Worm (Caenorhabditis elegans) whole organism, late embryonic: Measurements from ENCODE around the gene str-151.

Source experiments
- C08G9.2 ChIP-seq: sonication (generic microtip); optimal IDR thresholded peaks from 2 replicates; lab custom pipeline; 2016; ENCODE audit warnings: mild to moderate bottlenecking, missing genetic modification characterization, moderate library complexity, missing compliant biosample characterization
- C38D4.7 ChIP-seq: fragments of 200-800 bp; sonication (Bioruptor generic); optimal IDR thresholded peaks from 2 replicates; lab custom pipeline; 2018; ENCODE audit warnings: mild to moderate bottlenecking, missing genetic modification characterization, moderate library complexity, missing compliant biosample characterization
- ahr-1 ChIP-seq: sonication (generic microtip); optimal IDR thresholded peaks from 2 replicates; lab custom pipeline; 2016; ENCODE audit warnings: missing genetic modification characterization, missing compliant biosample characterization
- ama-1 ChIP-seq: fragments of 150-350 bp; optimal IDR thresholded peaks from 2 replicates; lab custom pipeline; 2014
- ceh-18 ChIP-seq: sonication (generic microtip); optimal IDR thresholded peaks from 2 replicates; lab custom pipeline; 2016; ENCODE audit warnings: missing genetic modification characterization, missing compliant biosample characterization
- ceh-19 ChIP-seq: fragments of 200-800 bp; sonication (Bioruptor generic); optimal IDR thresholded peaks from 2 replicates; lab custom pipeline; 2018; ENCODE audit warnings: mild to moderate bottlenecking, missing genetic modification characterization, missing compliant biosample characterization
- ceh-2 ChIP-seq: sonication (generic microtip); optimal IDR thresholded peaks from 2 replicates; lab custom pipeline; 2016; ENCODE audit warnings: missing genotype, missing genetic modification characterization, missing compliant biosample characterization
- ceh-22 ChIP-seq: sonication (generic microtip); optimal IDR thresholded peaks from 2 replicates; lab custom pipeline; 2017; ENCODE audit warnings: missing biosample characterization, missing genetic modification characterization
- ceh-30 ChIP-seq: fragments of 150-350 bp; optimal IDR thresholded peaks from 2 replicates; lab custom pipeline; 2014; ENCODE audit warnings: missing biosample characterization, missing genetic modification characterization
- ceh-31 ChIP-seq: sonication (generic microtip); optimal IDR thresholded peaks from 2 replicates; lab custom pipeline; 2016; ENCODE audit warnings: missing genetic modification characterization, missing compliant biosample characterization
- ceh-45 ChIP-seq: fragments of 200-800 bp; sonication (Bioruptor generic); IDR thresholded peaks from 2 replicates; pipeline ENCODE4 v1.3.6; 2022; ENCODE audit warnings: missing genetic modification reagents, missing genetic modification characterization, missing compliant biosample characterization
- dmd-4 ChIP-seq: sonication (generic microtip); optimal IDR thresholded peaks from 2 replicates; lab custom pipeline; 2016; ENCODE audit warnings: borderline replicate concordance, missing genetic modification characterization, missing compliant biosample characterization
- elt-4 ChIP-seq: sonication (generic microtip); optimal IDR thresholded peaks from 2 replicates; lab custom pipeline; 2016; ENCODE audit warnings: missing genetic modification characterization, missing compliant biosample characterization
- ets-4 ChIP-seq: sonication (generic microtip); optimal IDR thresholded peaks from 2 replicates; lab custom pipeline; 2016; ENCODE audit warnings: missing genetic modification characterization, missing compliant biosample characterization
- fkh-10 ChIP-seq: fragments of 150-350 bp; optimal IDR thresholded peaks from 2 replicates; lab custom pipeline; 2014; ENCODE audit warnings: missing biosample characterization, missing genetic modification reagents, missing genetic modification characterization
- fkh-6 ChIP-seq: sonication (generic microtip); optimal IDR thresholded peaks from 2 replicates; lab custom pipeline; 2016; ENCODE audit warnings: missing genetic modification characterization, missing compliant biosample characterization
- gmeb-2 ChIP-seq: sonication (generic microtip); optimal IDR thresholded peaks from 2 replicates; lab custom pipeline; 2016; ENCODE audit warnings: missing genetic modification characterization, inconsistent platforms, missing compliant biosample characterization
- hlh-13 ChIP-seq: fragments of 200-800 bp; sonication (Bioruptor generic); optimal IDR thresholded peaks from 2 replicates; lab custom pipeline; 2018; ENCODE audit warnings: mild to moderate bottlenecking, missing genetic modification characterization, missing compliant biosample characterization
- hlh-15 ChIP-seq: sonication (generic microtip); optimal IDR thresholded peaks from 2 replicates; lab custom pipeline; 2016; ENCODE audit warnings: missing genetic modification characterization, missing compliant biosample characterization
- hlh-8 ChIP-seq: sonication (generic microtip); optimal IDR thresholded peaks from 2 replicates; lab custom pipeline; 2016; ENCODE audit warnings: missing genotype, missing genetic modification characterization, missing compliant biosample characterization
- madf-2 ChIP-seq: sonication (generic microtip); optimal IDR thresholded peaks from 2 replicates; lab custom pipeline; 2017; ENCODE audit warnings: missing genetic modification characterization, missing compliant biosample characterization
- mec-3 ChIP-seq: sonication (generic microtip); optimal IDR thresholded peaks from 2 replicates; lab custom pipeline; 2016; ENCODE audit warnings: borderline replicate concordance, missing genetic modification characterization, missing compliant biosample characterization
- nfya-1 ChIP-seq: sonication (generic microtip); optimal IDR thresholded peaks from 2 replicates; lab custom pipeline; 2017; ENCODE audit warnings: missing genetic modification characterization, mild to moderate bottlenecking, missing compliant biosample characterization, antibody characterized with exemption, moderate library complexity
- nhr-11 ChIP-seq: fragments of 150-350 bp; optimal IDR thresholded peaks from 2 replicates; lab custom pipeline; 2014; ENCODE audit warnings: missing biosample characterization, missing genetic modification characterization
- nhr-232 ChIP-seq: sonication (generic microtip); optimal IDR thresholded peaks from 2 replicates; lab custom pipeline; 2016; ENCODE audit warnings: missing genetic modification characterization, missing compliant biosample characterization
- npax-4 ChIP-seq: sonication (generic microtip); optimal IDR thresholded peaks from 2 replicates; lab custom pipeline; 2016; ENCODE audit warnings: missing genetic modification characterization, missing compliant biosample characterization
- odd-2 ChIP-seq: sonication (generic microtip); optimal IDR thresholded peaks from 2 replicates; lab custom pipeline; 2017; ENCODE audit warnings: antibody characterized with exemption, mild to moderate bottlenecking, missing genetic modification characterization, missing compliant biosample characterization
- pat-9 ChIP-seq: fragments of 200-800 bp; sonication (Bioruptor generic); optimal IDR thresholded peaks from 2 replicates; lab custom pipeline; 2018; ENCODE audit warnings: mild to moderate bottlenecking, missing genetic modification characterization, moderate library complexity, missing compliant biosample characterization
- pax-1 ChIP-seq: fragments of 150-350 bp; optimal IDR thresholded peaks from 2 replicates; lab custom pipeline; 2014; ENCODE audit warnings: missing biosample characterization, missing genetic modification characterization
- pha-2 ChIP-seq: sonication (generic microtip); optimal IDR thresholded peaks from 2 replicates; lab custom pipeline; 2017; ENCODE audit warnings: mild to moderate bottlenecking, missing genetic modification characterization, missing compliant biosample characterization
- pha-4 ChIP-seq: fragments of 150-350 bp; optimal IDR thresholded peaks from 2 replicates; lab custom pipeline; 2018; ENCODE audit warnings: missing biosample characterization, missing genetic modification reagents, missing genetic modification characterization
- pros-1 ChIP-seq: fragments of 150-350 bp; optimal IDR thresholded peaks from 2 replicates; lab custom pipeline; 2014; ENCODE audit warnings: missing biosample characterization, missing genetic modification reagents, missing genetic modification characterization
- ref-2 ChIP-seq: sonication (generic microtip); optimal IDR thresholded peaks from 2 replicates; lab custom pipeline; 2016; ENCODE audit warnings: missing genetic modification characterization, missing compliant biosample characterization
- rnt-1 ChIP-seq: sonication (generic microtip); optimal IDR thresholded peaks from 2 replicates; lab custom pipeline; 2016; ENCODE audit warnings: missing genetic modification characterization, missing compliant biosample characterization
- sdc-2 ChIP-seq: sonication (generic microtip); optimal IDR thresholded peaks from 2 replicates; lab custom pipeline; 2016; ENCODE audit warnings: missing genotype, missing genetic modification characterization, missing compliant biosample characterization
- sox-2 ChIP-seq: fragments of 200-800 bp; sonication (Bioruptor generic); IDR thresholded peaks from 2 replicates; pipeline ENCODE4 v1.3.6; 2022; ENCODE audit warnings: missing genetic modification reagents, missing genetic modification characterization, missing compliant biosample characterization
- sox-4 ChIP-seq: sonication (generic microtip); optimal IDR thresholded peaks from 2 replicates; lab custom pipeline; 2017; ENCODE audit warnings: mild to moderate bottlenecking, missing genetic modification characterization, inconsistent platforms, missing compliant biosample characterization
- tbx-2 ChIP-seq: sonication (generic microtip); optimal IDR thresholded peaks from 2 replicates; lab custom pipeline; 2016; ENCODE audit warnings: missing genetic modification characterization, missing compliant biosample characterization
- tbx-7 ChIP-seq: sonication (generic microtip); optimal IDR thresholded peaks from 2 replicates; lab custom pipeline; 2016; ENCODE audit warnings: missing genotype, missing genetic modification characterization, missing compliant biosample characterization
- ttx-3 ChIP-seq: sonication (generic microtip); optimal IDR thresholded peaks from 2 replicates; lab custom pipeline; 2016; ENCODE audit warnings: missing genetic modification reagents, missing genetic modification characterization, missing compliant biosample characterization
- unc-42 ChIP-seq: sonication (generic microtip); optimal IDR thresholded peaks from 2 replicates; lab custom pipeline; 2016; ENCODE audit warnings: missing genotype, missing genetic modification characterization, missing compliant biosample characterization
- unc-55 ChIP-seq: sonication (generic microtip); optimal IDR thresholded peaks from 2 replicates; lab custom pipeline; 2017; ENCODE audit warnings: missing biosample characterization, missing genetic modification reagents, missing genetic modification characterization
- zip-5 ChIP-seq: sonication (generic microtip); optimal IDR thresholded peaks from 2 replicates; lab custom pipeline; 2016; ENCODE audit warnings: missing genetic modification characterization, missing compliant biosample characterization
- ztf-16 ChIP-seq: sonication (generic microtip); optimal IDR thresholded peaks from 2 replicates; lab custom pipeline; 2017; ENCODE audit warnings: missing genetic modification characterization, missing compliant biosample characterization

Gene str-151

ce11 chrV:16535172-16535571 is 40.8 kb upstream of the str-151 start, which contains the start of gene Y32B12B.8:
Gene Y32B12B.8, plus strand, starts transcription at chrV:16535472.
- TF ChIP-seq nfya-1 (tag; lab: Kevin White, UChicago): no peak
- TF ChIP-seq sdc-2 (tag; lab: Kevin White, UChicago): no peak
- no peak for TF ChIP-seq zip-5 (tag; lab: Kevin White, UChicago)
- TF ChIP-seq fkh-6 (tag; lab: Kevin White, UChicago): no peak
- no peak for TF ChIP-seq ceh-31
- no peak for TF ChIP-seq pax-1
- TF ChIP-seq mec-3 (tag; lab: Kevin White, UChicago): no peak
- TF ChIP-seq hlh-13 (GFP tag; lab: Kevin White, UChicago): no peak
- TF ChIP-seq dmd-4 (tag; lab: Kevin White, UChicago): no peak
- no peak for TF ChIP-seq elt-4
- no peak for TF ChIP-seq ceh-22 (tag; lab: Kevin White, UChicago)
- TF ChIP-seq ceh-45 (GFP tag; lab: Robert Waterston, UW): no peak
- no peak for TF ChIP-seq ceh-18
- TF ChIP-seq ceh-19: no peak
- no peak for TF ChIP-seq pha-2 (tag; lab: Kevin White, UChicago)
- TF ChIP-seq tbx-2 (tag; lab: Kevin White, UChicago): no peak
- no peak for TF ChIP-seq ceh-30 (tag; lab: Kevin White, UChicago)
- TF ChIP-seq ahr-1 (tag; lab: Kevin White, UChicago): no peak
- TF ChIP-seq pat-9 (tag; lab: Kevin White, UChicago): no peak
- TF ChIP-seq pros-1 (tag; lab: Kevin White, UChicago): no peak

- TF ChIP-seq npax-4 (tag; lab: Kevin White, UChicago) (no peak), fkh-10 (GFP tag; lab: Kevin White, UChicago) (no peak), gmeb-2 (tag; lab: Kevin White, UChicago) (no peak), hlh-8 (tag; lab: Kevin White, UChicago) (no peak), pha-4 (tag; lab: Kevin White, UChicago) (no peak), tbx-2 (tag; lab: Kevin White, UChicago) (no peak), madf-2 (tag; lab: Kevin White, UChicago) (no peak), ttx-3 (tag; lab: Kevin White, UChicago) (no peak), C38D4.7 (GFP tag; lab: Kevin White, UChicago) (no peak), ama-1 (lab: Kevin White, UChicago) (no peak), hlh-15 (tag; lab: Kevin White, UChicago) (no peak), unc-55 (GFP tag; lab: Kevin White, UChicago) (no peak), sox-2 (GFP tag; lab: Robert Waterston, UW) (no peak), fkh-6 (tag; lab: Kevin White, UChicago) (no peak), elt-4 (no peak), odd-2 (tag; lab: Kevin White, UChicago) (no peak), ceh-31 (no peak)
Observed at ce11 chrV:16536701-16537100, 39.3 kb upstream of the str-151 start, which contains the start of gene Y32B12B.1. Gene Y32B12B.1, plus strand, starts transcription at chrV:16537001.

DNA sequence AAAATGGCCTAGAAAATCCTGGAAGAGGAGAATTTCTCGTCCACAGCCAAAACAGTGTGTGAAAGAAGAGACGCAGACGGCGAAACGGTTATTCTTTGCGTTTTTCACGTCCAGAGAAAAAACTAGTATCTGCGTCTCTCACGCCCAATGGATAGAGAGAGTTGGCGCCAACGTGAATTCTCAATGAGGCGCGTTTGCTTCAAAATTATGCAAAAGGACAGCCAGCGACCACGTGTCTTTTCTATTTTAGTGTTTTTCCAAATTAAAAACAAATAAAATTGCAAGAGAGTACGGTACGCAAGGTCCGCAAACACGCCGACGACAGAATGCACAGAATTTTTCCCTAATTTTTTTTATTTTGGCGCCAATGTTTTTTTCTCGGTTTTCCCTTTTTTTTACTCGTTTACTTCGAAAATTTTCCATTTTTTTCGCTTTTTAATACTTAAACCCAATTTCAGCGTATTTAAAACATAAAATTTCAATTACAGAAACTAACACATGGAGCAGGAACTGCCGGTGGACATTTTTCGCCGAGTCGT is 38.0 kb upstream of the str-151 start, which contains the start of gene Y32B12B.2:
Gene Y32B12B.2, plus strand, starts transcription at position 489 of the 539 bp plus-strand sequence.
- TF ChIP-seq sox-4 (tag; lab: Kevin White, UChicago) (no peak), nfya-1 (tag; lab: Kevin White, UChicago) (no peak), pha-2 (tag; lab: Kevin White, UChicago) (no peak), C08G9.2 (tag; lab: Kevin White, UChicago) (peak; percentile 31), tbx-7 (tag; lab: Kevin White, UChicago) (peak; percentile 7), nhr-232 (tag; lab: Kevin White, UChicago) (no peak), ets-4 (tag; lab: Kevin White, UChicago) (peak; percentile 1), rnt-1 (tag; lab: Kevin White, UChicago) (no peak), gmeb-2 (tag; lab: Kevin White, UChicago) (no peak), ceh-2 (peak; percentile 1), nhr-11 (tag; lab: Kevin White, UChicago) (no peak), ztf-16 (tag; lab: Kevin White, UChicago) (no peak), pros-1 (tag; lab: Kevin White, UChicago) (no peak), ref-2 (tag; lab: Kevin White, UChicago) (no peak), unc-42 (peak; percentile 28), odd-2 (tag; lab: Kevin White, UChicago) (no peak), ceh-30 (tag; lab: Kevin White, UChicago) (no peak), ceh-31 (peak; percentile 25), mec-3 (tag; lab: Kevin White, UChicago) (no peak), zip-5 (tag; lab: Kevin White, UChicago) (no peak)
